Worm (Caenorhabditis elegans) whole organism, young adult: ENCODE measurements around the gene C55A6.6.
"Not testable (repeated sequence)": the region's sequence is repeated elsewhere in the genome, so short reads cannot be mapped to it uniquely, and the experiment has no call there.

Source experiments
- B0019.2 ChIP-seq: fragments of 200-800 bp; sonication (Bioruptor generic); conservative IDR thresholded peaks from 2 replicates; pipeline ENCODE4 v1.3.6; 2022; ENCODE audit warnings: missing genetic modification reagents, missing genetic modification characterization, missing compliant biosample characterization
- B0035.1 ChIP-seq: sonication (generic microtip); optimal IDR thresholded peaks from 2 replicates; lab custom pipeline; 2016; ENCODE audit warnings: missing genetic modification characterization, mild to moderate bottlenecking, missing compliant biosample characterization, missing genotype, missing genetic modification reagents
- C06A6.2 ChIP-seq: fragments of 200-800 bp; sonication (Bioruptor generic); conservative IDR thresholded peaks from 2 replicates; pipeline ENCODE4 v1.3.6; 2022; ENCODE audit warnings: missing genetic modification characterization, missing compliant biosample characterization
- C17E4.6 ChIP-seq: fragments of 200-800 bp; sonication (Bioruptor generic); IDR thresholded peaks from 2 replicates; pipeline ENCODE4 v1.3.6; 2022; ENCODE audit warnings: missing genetic modification reagents, missing genetic modification characterization, missing compliant biosample characterization
- D2030.7 ChIP-seq: fragments of 200-800 bp; sonication (Bioruptor generic); IDR thresholded peaks from 2 replicates; pipeline ENCODE4 v1.3.6; 2022; ENCODE audit warnings: missing genetic modification reagents, missing genetic modification characterization, missing compliant biosample characterization
- F23B12.7 ChIP-seq: sonication (generic microtip); optimal IDR thresholded peaks from 2 replicates; lab custom pipeline; 2017; ENCODE audit warnings: missing genetic modification characterization, mild to moderate bottlenecking, missing compliant biosample characterization, antibody characterized with exemption, moderate library complexity; ENCODE audit not compliant: insufficient read depth
- F33H1.4 ChIP-seq: fragments of 200-800 bp; sonication (Bioruptor generic); IDR thresholded peaks from 2 replicates; pipeline ENCODE4 v1.3.6; 2022; ENCODE audit warnings: missing genetic modification reagents, missing genetic modification characterization, missing compliant biosample characterization
- K11D2.4 ChIP-seq: fragments of 200-800 bp; sonication (Bioruptor generic); IDR thresholded peaks from 2 replicates; pipeline ENCODE4 v1.3.6; 2022; ENCODE audit warnings: missing genetic modification reagents, missing genetic modification characterization, missing compliant biosample characterization
- Y56A3A.18 ChIP-seq: fragments of 200-800 bp; sonication (Bioruptor generic); IDR thresholded peaks from 2 replicates; pipeline ENCODE4 v1.3.6; 2022; ENCODE audit warnings: missing genetic modification reagents, missing genetic modification characterization, missing compliant biosample characterization
- Y79H2A.3 ChIP-seq: fragments of 200-800 bp; sonication (Bioruptor generic); conservative IDR thresholded peaks from 2 replicates; pipeline ENCODE4 v1.3.6; 2022; ENCODE audit warnings: missing genetic modification reagents, missing genetic modification characterization, missing compliant biosample characterization
- Y95B8A.8 ChIP-seq: fragments of 200-800 bp; sonication (Bioruptor generic); IDR thresholded peaks from 2 replicates; pipeline ENCODE4 v1.3.6; 2022; ENCODE audit warnings: missing genetic modification reagents, missing genetic modification characterization, missing compliant biosample characterization
- ZK185.1 ChIP-seq: sonication (generic microtip); optimal IDR thresholded peaks from 2 replicates; lab custom pipeline; 2016; ENCODE audit warnings: mild to moderate bottlenecking, missing genetic modification characterization, missing compliant biosample characterization; ENCODE audit not compliant: poor library complexity, severe bottlenecking
- attf-3 ChIP-seq: fragments of 200-800 bp; sonication (Bioruptor generic); conservative IDR thresholded peaks from 2 replicates; pipeline ENCODE4 v1.3.6; 2022; ENCODE audit warnings: missing genetic modification reagents, missing genetic modification characterization, missing compliant biosample characterization
- bed-2 ChIP-seq: fragments of 200-800 bp; sonication (Bioruptor generic); IDR thresholded peaks from 2 replicates; pipeline ENCODE4 v1.3.6; 2022; ENCODE audit warnings: missing genetic modification reagents, missing genetic modification characterization, missing compliant biosample characterization
- cebp-1 ChIP-seq, 2 experiments: fragments of 200-800 bp in 1 of 2; sonication (Bioruptor generic) in 1 of 2; sonication (generic microtip) in 1 of 2; IDR thresholded peaks in 1 of 2; optimal IDR thresholded peaks in 1 of 2; 2 replicates each; pipeline versions ENCODE4 v1.3.6 to Lab custom; 2017 to 2022; ENCODE audit warnings: missing compliant biosample characterization in 2 of 2, missing genetic modification characterization in 2 of 2, mild to moderate bottlenecking in 1 of 2, missing genetic modification reagents in 1 of 2, moderate library complexity in 1 of 2
- ceh-27 ChIP-seq: fragments of 200-800 bp; sonication (Bioruptor generic); optimal IDR thresholded peaks from 2 replicates; lab custom pipeline; 2018; ENCODE audit warnings: mild to moderate bottlenecking, missing genetic modification characterization, moderate library complexity, missing compliant biosample characterization
- ceh-91 ChIP-seq: fragments of 200-800 bp; sonication (Bioruptor generic); IDR thresholded peaks from 2 replicates; pipeline ENCODE4 v1.3.6; 2022; ENCODE audit warnings: missing genetic modification reagents, missing genetic modification characterization, missing compliant biosample characterization
- die-1 ChIP-seq: sonication (generic microtip); optimal IDR thresholded peaks from 2 replicates; lab custom pipeline; 2016; ENCODE audit warnings: missing genotype, mild to moderate bottlenecking, missing genetic modification characterization, missing compliant biosample characterization
- dox-1 ChIP-seq: fragments of 200-800 bp; sonication (Bioruptor generic); IDR thresholded peaks from 2 replicates; pipeline ENCODE4 v1.3.6; 2022; ENCODE audit warnings: missing genetic modification reagents, missing genetic modification characterization, missing compliant biosample characterization
- fkh-3 ChIP-seq: sonication (generic microtip); optimal IDR thresholded peaks from 2 replicates; lab custom pipeline; 2016; ENCODE audit warnings: mild to moderate bottlenecking, missing genetic modification characterization, missing compliant biosample characterization
- lag-1 ChIP-seq: fragments of 200-800 bp; sonication (Bioruptor generic); IDR thresholded peaks from 2 replicates; pipeline ENCODE4 v1.3.6; 2022; ENCODE audit warnings: missing genetic modification reagents, missing genetic modification characterization, missing compliant biosample characterization
- let-607 ChIP-seq, 2 experiments: fragments of 200-800 bp in 1 of 2; sonication (Bioruptor generic) in 1 of 2; sonication (generic microtip) in 1 of 2; optimal IDR thresholded peaks; 2 replicates each; lab custom pipeline; 2016 to 2018; ENCODE audit warnings: mild to moderate bottlenecking in 2 of 2, missing compliant biosample characterization in 2 of 2, missing genetic modification characterization in 2 of 2, moderate library complexity in 2 of 2, missing genotype in 1 of 2
- lin-26 ChIP-seq: fragments of 200-800 bp; sonication (Bioruptor generic); IDR thresholded peaks from 2 replicates; pipeline ENCODE4 v1.3.6; 2022; ENCODE audit warnings: missing genetic modification reagents, missing genetic modification characterization, missing compliant biosample characterization
- lin-35 ChIP-seq, 3 experiments: fragments of 150-350 bp in 2 of 3; sonication (generic microtip) in 1 of 3; optimal IDR thresholded peaks; 2 replicates each; lab custom pipeline; 2014 to 2018; ENCODE audit warnings: missing biosample characterization in 3 of 3, missing genetic modification characterization in 3 of 3, missing genetic modification reagents in 3 of 3
- lin-54 ChIP-seq: fragments of 200-800 bp; sonication (Bioruptor generic); optimal IDR thresholded peaks from 2 replicates; lab custom pipeline; 2018; ENCODE audit warnings: mild to moderate bottlenecking, missing genetic modification characterization, missing compliant biosample characterization
- lsl-1 ChIP-seq: fragments of 200-800 bp; sonication (Bioruptor generic); optimal IDR thresholded peaks from 2 replicates; lab custom pipeline; 2018; ENCODE audit warnings: mild to moderate bottlenecking, missing genetic modification characterization, moderate library complexity, missing compliant biosample characterization
- madf-6 ChIP-seq: fragments of 200-800 bp; sonication (Bioruptor generic); IDR thresholded peaks from 2 replicates; pipeline ENCODE4 v1.3.6; 2022; ENCODE audit warnings: missing genetic modification reagents, missing genetic modification characterization, missing compliant biosample characterization
- mcd-1 ChIP-seq: fragments of 200-800 bp; sonication (Bioruptor generic); IDR thresholded peaks from 2 replicates; pipeline ENCODE4 v1.3.6; 2022; ENCODE audit warnings: missing genetic modification reagents, missing genetic modification characterization, missing compliant biosample characterization
- nfya-2 ChIP-seq: fragments of 200-800 bp; sonication (Bioruptor generic); IDR thresholded peaks from 2 replicates; pipeline ENCODE4 v1.3.6; 2022; ENCODE audit warnings: missing genetic modification reagents, missing genetic modification characterization, missing compliant biosample characterization
- nfyb-1 ChIP-seq: fragments of 200-800 bp; sonication (Bioruptor generic); IDR thresholded peaks from 2 replicates; pipeline ENCODE4 v1.3.6; 2022; ENCODE audit warnings: missing genetic modification reagents, missing genetic modification characterization, missing compliant biosample characterization
- rcor-1 ChIP-seq: fragments of 200-800 bp; sonication (Bioruptor generic); IDR thresholded peaks from 2 replicates; pipeline ENCODE4 v1.3.6; 2022; ENCODE audit warnings: missing genetic modification reagents, missing genetic modification characterization, missing compliant biosample characterization
- repo-1 ChIP-seq: sonication (generic microtip); optimal IDR thresholded peaks from 2 replicates; lab custom pipeline; 2017; ENCODE audit warnings: mild to moderate bottlenecking, missing genetic modification characterization, missing compliant biosample characterization
- rpc-1 ChIP-seq, 2 experiments: fragments of 150-350 bp in 1 of 2; sonication (generic microtip) in 1 of 2; optimal IDR thresholded peaks; 2 replicates each; lab custom pipeline; 2014 to 2018; ENCODE audit warnings: missing biosample characterization in 1 of 2, missing genetic modification characterization in 1 of 2, missing genetic modification reagents in 1 of 2, missing genotype in 1 of 2
- snpc-1.1 ChIP-seq: sonication (generic microtip); optimal IDR thresholded peaks from 2 replicates; lab custom pipeline; 2017; ENCODE audit warnings: missing genetic modification characterization, mild to moderate bottlenecking, missing compliant biosample characterization, antibody characterized with exemption, moderate library complexity, missing genotype, missing genetic modification reagents; ENCODE audit not compliant: insufficient read depth
- snpc-3.4 ChIP-seq: sonication (generic microtip); optimal IDR thresholded peaks from 2 replicates; lab custom pipeline; 2017; ENCODE audit warnings: missing genetic modification characterization, mild to moderate bottlenecking, missing compliant biosample characterization, antibody characterized with exemption, moderate library complexity, missing genotype, missing genetic modification reagents
- snpc-4 ChIP-seq, 5 experiments: fragments of 150-350 bp in 1 of 5; sonication (generic microtip) in 4 of 5; optimal IDR thresholded peaks; 2 replicates each; lab custom pipeline; 2014 to 2018; ENCODE audit warnings: missing genetic modification characterization in 5 of 5, missing biosample characterization in 3 of 5, antibody characterized with exemption in 2 of 5, mild to moderate bottlenecking in 2 of 5, missing compliant biosample characterization in 2 of 5, missing genotype in 2 of 5, moderate library complexity in 2 of 5, missing genetic modification reagents in 1 of 5
- sptf-2 ChIP-seq: fragments of 200-800 bp; sonication (Bioruptor generic); optimal IDR thresholded peaks from 2 replicates; lab custom pipeline; 2018; ENCODE audit warnings: mild to moderate bottlenecking, missing genetic modification characterization, missing compliant biosample characterization
- tbp1 ChIP-seq: fragments of 200-800 bp; sonication (Bioruptor generic); optimal IDR thresholded peaks from 2 replicates; lab custom pipeline; 2018; ENCODE audit warnings: mild to moderate bottlenecking, missing genetic modification characterization, missing compliant biosample characterization
- tlf-1 ChIP-seq: fragments of 200-800 bp; sonication (Bioruptor generic); optimal IDR thresholded peaks from 2 replicates; lab custom pipeline; 2018; ENCODE audit warnings: mild to moderate bottlenecking, missing genetic modification characterization, missing compliant biosample characterization
- unc-130 ChIP-seq: sonication (generic microtip); optimal IDR thresholded peaks from 2 replicates; lab custom pipeline; 2016; ENCODE audit warnings: missing genetic modification reagents, missing genetic modification characterization, missing compliant biosample characterization
- ztf-26 ChIP-seq: sonication (generic microtip); optimal IDR thresholded peaks from 2 replicates; lab custom pipeline; 2017; ENCODE audit warnings: missing genetic modification characterization, missing compliant biosample characterization
- ztf-28 ChIP-seq: fragments of 200-800 bp; sonication (Bioruptor generic); IDR thresholded peaks from 2 replicates; pipeline ENCODE4 v1.3.6; 2022; ENCODE audit warnings: missing genetic modification reagents, missing genetic modification characterization, missing compliant biosample characterization

The C55A6.6 gene

ce11 chrV:11504853-11505397 lies 9.6 kb downstream of the C55A6.6 start, which contains the start of the genes C55A6.1 and C55A6.10 (continued):
- TF ChIP-seq madf-6 (GFP tag; lab: Robert Waterston, UW) (peak; percentile 71), lin-26 (0 out of 2 replicates have a peak, but pooled peaks have one; percentile 54), F33H1.4 (peak; percentile 64), rpc-1 (optimal IDR thresholded peaks at IDR 0.05; lab: Kevin White, UChicago) (peak; percentile 24), bed-2 (peak; percentile 50; the same call in 1 of the 2 replicates), D2030.7 (peak; percentile 93), lsl-1 (GFP tag; lab: Kevin White, UChicago) (peak; percentile 61), let-607 (tag; optimal IDR thresholded peaks at IDR 0.05; lab: Kevin White, UChicago) (peak in 1 of 2 experiments; percentile 29), dox-1 (GFP tag; lab: Robert Waterston, UW) (peak; percentile 93), ztf-28 (GFP tag; lab: Robert Waterston, UW) (peak; percentile 82; the same call in 1 of the 2 replicates), attf-3 (GFP tag; lab: Robert Waterston, UW) (peak; percentile 69), ceh-91 (GFP tag; lab: Robert Waterston, UW) (peak; percentile 74), B0035.1 (peak; percentile 35), B0019.2 (GFP tag; lab: Robert Waterston, UW) (peak; percentile 72; the same call in 1 of the 2 replicates), unc-130 (GFP tag; lab: Kevin White, UChicago) (peak; percentile 59), Y56A3A.18 (GFP tag; lab: Robert Waterston, UW) (peak; percentile 70; the same call in 1 of the 2 replicates), snpc-3.4 (tag; lab: Kevin White, UChicago) (peak; percentile 69), lin-35 (GFP tag; optimal IDR thresholded peaks at IDR 0.05; lab: Kevin White, UChicago) (peak in 1 of 3 experiments; percentile 66), C17E4.6 (GFP tag; lab: Robert Waterston, UW) (peak; percentile 67), K11D2.4 (GFP tag; lab: Robert Waterston, UW) (peak; percentile 78; the same call in 1 of the 2 replicates), F23B12.7 (tag; lab: Kevin White, UChicago) (peak; percentile 56), mcd-1 (GFP tag; lab: Robert Waterston, UW) (peak; percentile 91), C06A6.2 (peak; percentile 83), die-1 (tag; lab: Kevin White, UChicago) (peak; percentile 15), snpc-4 (GFP tag; optimal IDR thresholded peaks at IDR 0.05; lab: Kevin White, UChicago) (peak; percentile 51), snpc-4 (tag; optimal IDR thresholded peaks at IDR 0.05; lab: Kevin White, UChicago) (peak in 3 of 4 experiments; percentile 65 to 77 (median 75)), Y95B8A.8 (GFP tag; lab: Robert Waterston, UW) (peak; percentile 78; the same call in 1 of the 2 replicates), tlf-1 (peak; percentile 30), rcor-1 (GFP tag; lab: Robert Waterston, UW) (peak; percentile 80), tbp1 (peak; percentile 51), snpc-1.1 (tag; lab: Kevin White, UChicago) (peak; percentile 21), Y79H2A.3 (GFP tag; lab: Robert Waterston, UW) (peak; percentile 70; the same call in 1 of the 2 replicates)
- not testable (repeated sequence) for TF ChIP-seq rpc-1 (tag; optimal IDR thresholded peaks at IDR 0.05; lab: Kevin White, UChicago)

ce11 chrV:11503081-11503751 lies 11.3 kb downstream of the C55A6.6 start, which contains the start of gene C55A6.12:
Gene C55A6.12, minus strand, starts transcription at chrV:11503131.
- no peak; the same call in 1 of the 2 replicates for TF ChIP-seq madf-6 (GFP tag; lab: Robert Waterston, UW)
- no peak for TF ChIP-seq ztf-26 (tag; lab: Kevin White, UChicago)
- TF ChIP-seq fkh-3 (tag; lab: Kevin White, UChicago), result no peak
- no peak for TF ChIP-seq ZK185.1
- peak in 1 of 3 experiments; percentile 45 for TF ChIP-seq lin-35 (GFP tag; optimal IDR thresholded peaks at IDR 0.05; lab: Kevin White, UChicago)
- no peak for TF ChIP-seq snpc-4 (GFP tag; optimal IDR thresholded peaks at IDR 0.05; lab: Kevin White, UChicago)
- TF ChIP-seq snpc-4 (tag; optimal IDR thresholded peaks at IDR 0.05; lab: Kevin White, UChicago), result no peak
- peak; percentile 43 for TF ChIP-seq lin-54
- no peak for TF ChIP-seq mcd-1 (GFP tag; lab: Robert Waterston, UW)
- peak; percentile 98 for TF ChIP-seq nfya-2 (GFP tag; lab: Robert Waterston, UW)
- no peak for TF ChIP-seq cebp-1 (GFP tag; IDR thresholded peaks at IDR 0.05; lab: Robert Waterston, UW)
- TF ChIP-seq cebp-1 (tag; optimal IDR thresholded peaks at IDR 0.05; lab: Kevin White, UChicago), result no peak
- no peak for TF ChIP-seq ztf-28 (GFP tag; lab: Robert Waterston, UW)
- peak; percentile 99 for TF ChIP-seq nfyb-1 (GFP tag; lab: Robert Waterston, UW)
- no peak for TF ChIP-seq B0019.2 (GFP tag; lab: Robert Waterston, UW)
- no peak for TF ChIP-seq repo-1 (tag; lab: Kevin White, UChicago)
- TF ChIP-seq sptf-2 (GFP tag; lab: Kevin White, UChicago), result no peak
- no peak for TF ChIP-seq ceh-27 (GFP tag; lab: Kevin White, UChicago)
- TF ChIP-seq lag-1, result no peak
